Worm (Caenorhabditis elegans) whole organism, young adult: ENCODE results near the gene srw-54.

Experiments
- F39B2.1 ChIP-seq: fragments of 200-800 bp; sonication (Bioruptor generic); IDR thresholded peaks from 2 replicates; pipeline ENCODE4 v1.3.6; 2022; ENCODE audit warnings: missing genetic modification reagents, missing genetic modification characterization, missing compliant biosample characterization
- Y79H2A.3 ChIP-seq: fragments of 200-800 bp; sonication (Bioruptor generic); conservative IDR thresholded peaks from 2 replicates; pipeline ENCODE4 v1.3.6; 2022; ENCODE audit warnings: missing genetic modification reagents, missing genetic modification characterization, missing compliant biosample characterization
- ceh-27 ChIP-seq: fragments of 200-800 bp; sonication (Bioruptor generic); optimal IDR thresholded peaks from 2 replicates; lab custom pipeline; 2018; ENCODE audit warnings: mild to moderate bottlenecking, missing genetic modification characterization, moderate library complexity, missing compliant biosample characterization
- sea-2 ChIP-seq: fragments of 200-800 bp; sonication (Bioruptor generic); IDR thresholded peaks from 2 replicates; pipeline ENCODE4 v1.3.6; 2022; ENCODE audit warnings: missing genetic modification characterization, missing compliant biosample characterization
- snpc-3.4 ChIP-seq: sonication (generic microtip); optimal IDR thresholded peaks from 2 replicates; lab custom pipeline; 2017; ENCODE audit warnings: missing genetic modification characterization, mild to moderate bottlenecking, missing compliant biosample characterization, antibody characterized with exemption, moderate library complexity, missing genotype, missing genetic modification reagents
- somi-1 ChIP-seq: fragments of 200-800 bp; sonication (Bioruptor generic); optimal IDR thresholded peaks from 2 replicates; lab custom pipeline; 2018; ENCODE audit warnings: mild to moderate bottlenecking, missing genetic modification characterization, missing compliant biosample characterization
- unc-130 ChIP-seq: sonication (generic microtip); optimal IDR thresholded peaks from 2 replicates; lab custom pipeline; 2016; ENCODE audit warnings: missing genetic modification reagents, missing genetic modification characterization, missing compliant biosample characterization
- unc-62 ChIP-seq: fragments of 150-350 bp; optimal IDR thresholded peaks from 2 replicates; lab custom pipeline; 2014; ENCODE audit warnings: missing biosample characterization, missing genetic modification reagents, missing genetic modification characterization

- TF ChIP-seq snpc-3.4 (tag; lab: Kevin White, UChicago), result no peak
- TF ChIP-seq unc-62 (GFP tag; lab: Kevin White, UChicago), result no peak
- TF ChIP-seq Y79H2A.3 (GFP tag; lab: Robert Waterston, UW), result no peak
- no peak for TF ChIP-seq unc-130 (GFP tag; lab: Kevin White, UChicago)
- TF ChIP-seq F39B2.1 (GFP tag; lab: Robert Waterston, UW), result no peak
- no peak for TF ChIP-seq sea-2 (GFP tag; lab: Robert Waterston, UW)
- TF ChIP-seq somi-1 (GFP tag; lab: Kevin White, UChicago), result no peak
- no peak for TF ChIP-seq ceh-27
These were observed 35.2 kb downstream of the srw-54 start, which contains the start of gene W06G6.9 for ce11 chrV:16646372-16646771.
